Worm (Caenorhabditis elegans): Measurements from ENCODE around the gene C44B9.2.

- TF ChIP-seq unc-62 (GFP tag; optimal IDR thresholded peaks at IDR 0.05) (no peak), skn-1 (tag; optimal IDR thresholded peaks at IDR 0.05) (no peak), crh-2 (tag; optimal IDR thresholded peaks at IDR 0.05) (peak; percentile 1), peb-1 (tag; optimal IDR thresholded peaks at IDR 0.05) (no peak), nhr-237 (tag; optimal IDR thresholded peaks at IDR 0.05) (no peak), nhr-11 (tag; optimal IDR thresholded peaks at IDR 0.05) (no peak), nhr-77 (tag; optimal IDR thresholded peaks at IDR 0.05) (no peak), ceh-82 (tag; optimal IDR thresholded peaks at IDR 0.05) (peak; percentile 54), aly-2 (tag; optimal IDR thresholded peaks at IDR 0.05) (no peak)
Measured at ce11 chrIII:10905112-10905511, 29.9 kb downstream of the C44B9.2 start.

Data from whole organism, L2 larva.